Worm (Caenorhabditis elegans) whole organism, L2 larva: ENCODE data around the gene ptr-1.

Experiments used
- ceh-82 ChIP-seq: fragments of 150-350 bp; optimal IDR thresholded peaks from 2 replicates; lab custom pipeline; 2014; ENCODE audit warnings: missing biosample characterization, missing genetic modification characterization
- skn-1 ChIP-seq: sonication (generic microtip); optimal IDR thresholded peaks from 2 replicates; lab custom pipeline; 2017; ENCODE audit warnings: missing biosample characterization, missing genetic modification characterization

DNA sequence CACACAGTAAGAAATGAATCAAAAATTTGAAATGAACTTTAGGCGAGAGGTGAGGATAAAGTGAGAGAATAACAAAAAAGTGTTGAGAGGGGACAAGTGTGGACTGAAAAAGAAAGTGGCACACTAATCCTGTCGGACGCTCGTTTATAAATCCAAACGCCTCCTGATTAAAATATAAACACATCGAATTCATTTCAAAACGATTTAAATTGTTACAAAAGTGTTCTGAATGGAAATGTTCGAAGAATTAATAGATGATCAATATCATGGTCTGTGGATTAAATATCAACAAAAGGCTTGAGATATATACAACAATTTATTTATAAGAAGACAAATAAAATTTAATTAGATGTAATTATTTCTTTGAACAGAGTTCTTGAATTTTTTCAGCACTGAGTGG lies 13.4 kb downstream of the ptr-1 start, which contains the start of gene B0222.11:
- TF ChIP-seq skn-1 (no peak), ceh-82 (tag; lab: Kevin White, UChicago) (no peak)
